Worm (Caenorhabditis elegans): ENCODE results near the gene T05G5.4.

T05G5.4 gene

ce11 chrIII:9752852-9753251, 4.1 kb downstream of the T05G5.4 start, which contains the start of gene ech-6:
TSS of gene ech-6 (minus strand) at chrIII:9752883.
- no peak for TF ChIP-seq ces-1 (GFP tag; optimal IDR thresholded peaks at IDR 0.05)
- no peak for TF ChIP-seq lim-7 (GFP tag; IDR thresholded peaks at IDR 0.05)
- no peak for TF ChIP-seq Y5F2A.4 (GFP tag; optimal IDR thresholded peaks at IDR 0.05)
- no peak for TF ChIP-seq F49E8.2 (tag; optimal IDR thresholded peaks at IDR 0.05; ENCODE audit: borderline replicate concordance)
- no peak for TF ChIP-seq nhr-11 (tag; optimal IDR thresholded peaks at IDR 0.05)
- TF ChIP-seq jun-1 (tag; optimal IDR thresholded peaks at IDR 0.05), result no peak
- no peak for TF ChIP-seq spr-3 (GFP tag; optimal IDR thresholded peaks at IDR 0.05)
- TF ChIP-seq Y105C5A.15 (GFP tag; IDR thresholded peaks at IDR 0.05), result no peak
- TF ChIP-seq dpl-1 (GFP tag; optimal IDR thresholded peaks at IDR 0.05), result peak; percentile 32
- TF ChIP-seq ctbp-1 (GFP tag; IDR thresholded peaks at IDR 0.05), result no peak
- TF ChIP-seq F44E2.7 (GFP tag; IDR thresholded peaks at IDR 0.05), result no peak
- no peak for TF ChIP-seq daf-16 (GFP tag; optimal IDR thresholded peaks at IDR 0.05)
- TF ChIP-seq daf-16 (tag; optimal IDR thresholded peaks at IDR 0.05), result peak; percentile 96
- peak; percentile 11 for TF ChIP-seq pqm-1 (tag; optimal IDR thresholded peaks at IDR 0.05)
- no peak for TF ChIP-seq sdz-12 (GFP tag; optimal IDR thresholded peaks at IDR 0.05)
- peak; percentile 51 for TF ChIP-seq lin-38 (GFP tag; IDR thresholded peaks at IDR 0.05)
- TF ChIP-seq mdt-29 (GFP tag; IDR thresholded peaks at IDR 0.05), result no peak
- peak; percentile 58 for TF ChIP-seq hlh-11 (tag; optimal IDR thresholded peaks at IDR 0.05)
- peak in 1 of 2 experiments; percentile 71 for TF ChIP-seq lsy-2 (tag; optimal IDR thresholded peaks at IDR 0.05)
- no peak for TF ChIP-seq mdl-1 (tag; optimal IDR thresholded peaks at IDR 0.05)
- no peak for TF ChIP-seq F37D6.2 (tag; optimal IDR thresholded peaks at IDR 0.05)
- TF ChIP-seq nhr-25 (tag; optimal IDR thresholded peaks at IDR 0.05; ENCODE audit: borderline replicate concordance, insufficient read depth), result no peak
- TF ChIP-seq ZK337.2 (GFP tag; IDR thresholded peaks at IDR 0.05), result no peak
- peak; percentile 11; the same call in 1 of the 2 replicates for TF ChIP-seq hmg-1.1 (GFP tag; IDR thresholded peaks at IDR 0.05)
- no peak for TF ChIP-seq nhr-6 (tag; optimal IDR thresholded peaks at IDR 0.05)
- no peak for TF ChIP-seq R02D3.7 (tag; optimal IDR thresholded peaks at IDR 0.05)
- peak; percentile 83 for TF ChIP-seq dve-1 (tag; optimal IDR thresholded peaks at IDR 0.05; ENCODE audit: insufficient read depth)
- TF ChIP-seq unc-130 (GFP tag; optimal IDR thresholded peaks at IDR 0.05), result no peak
- no peak for TF ChIP-seq unc-62 (GFP tag; optimal IDR thresholded peaks at IDR 0.05 in 1 of 2)
- TF ChIP-seq unc-62 (tag; optimal IDR thresholded peaks at IDR 0.05), result no peak
- TF ChIP-seq ceh-32 (tag; optimal IDR thresholded peaks at IDR 0.05; ENCODE audit: poor library complexity), result no peak
- TF ChIP-seq attf-4 (tag; optimal IDR thresholded peaks at IDR 0.05), result no peak
- no peak for TF ChIP-seq daf-19 (GFP tag; conservative IDR thresholded peaks at IDR 0.05)
- peak; percentile 72 for TF ChIP-seq dmd-6 (GFP tag; IDR thresholded peaks at IDR 0.05)
- TF ChIP-seq nhr-111 (GFP tag; optimal IDR thresholded peaks at IDR 0.05), result no peak
- no peak for TF ChIP-seq duxl-1 (tag; optimal IDR thresholded peaks at IDR 0.05; ENCODE audit: poor library complexity)
- no peak for TF ChIP-seq zfp-3 (GFP tag; conservative IDR thresholded peaks at IDR 0.05)
- TF ChIP-seq lin-13 (GFP tag; optimal IDR thresholded peaks at IDR 0.05), result no peak
- TF ChIP-seq F26F4.8 (GFP tag; conservative IDR thresholded peaks at IDR 0.05), result no peak
- no peak for TF ChIP-seq ama-1 (optimal IDR thresholded peaks at IDR 0.05)
- TF ChIP-seq nhr-28 (tag; optimal IDR thresholded peaks at IDR 0.05), result peak; percentile 11
- no peak for TF ChIP-seq ztf-7 (tag; optimal IDR thresholded peaks at IDR 0.05)
- TF ChIP-seq arid-1 (GFP tag; conservative IDR thresholded peaks at IDR 0.05), result no peak
- no peak for TF ChIP-seq ZK546.5 (tag; optimal IDR thresholded peaks at IDR 0.05)
- no peak for TF ChIP-seq gei-8 (GFP tag; optimal IDR thresholded peaks at IDR 0.05)
- peak; percentile 1 for TF ChIP-seq mes-2 (tag; optimal IDR thresholded peaks at IDR 0.05; ENCODE audit: poor library complexity, severe bottlenecking)
- no peak for TF ChIP-seq tag-97 (GFP tag; IDR thresholded peaks at IDR 0.05)
- TF ChIP-seq lin-29 (GFP tag; IDR thresholded peaks at IDR 0.05), result no peak
- no peak for TF ChIP-seq mxl-2 (GFP tag; conservative IDR thresholded peaks at IDR 0.05)
- TF ChIP-seq php-3 (GFP tag; IDR thresholded peaks at IDR 0.05), result peak; percentile 21; the same call in 1 of the 2 replicates
- no peak for TF ChIP-seq egl-43 (GFP tag; IDR thresholded peaks at IDR 0.05)
- TF ChIP-seq lin-1 (GFP tag; IDR thresholded peaks at IDR 0.05), result 0 out of 2 replicates have a peak, but pooled peaks have one; percentile 29
